Fruit fly (Drosophila melanogaster) Kc167 (cell line): ENCODE measurements around the gene CG5906.

Experiments
- Sin3A ChIP-seq: fragments of >200 bp; optimal IDR thresholded peaks from 2 replicates; lab custom pipeline; 2018; ENCODE audit warnings: missing external identifiers
- h ChIP-seq: fragments of >200 bp; optimal IDR thresholded peaks from 3 replicates; lab custom pipeline; 2018; ENCODE audit warnings: missing external identifiers
- ttk ChIP-seq: sonication (Bioruptor generic); optimal IDR thresholded peaks from 2 replicates; lab custom pipeline; 2017; ENCODE audit warnings: missing external identifiers

DNA sequence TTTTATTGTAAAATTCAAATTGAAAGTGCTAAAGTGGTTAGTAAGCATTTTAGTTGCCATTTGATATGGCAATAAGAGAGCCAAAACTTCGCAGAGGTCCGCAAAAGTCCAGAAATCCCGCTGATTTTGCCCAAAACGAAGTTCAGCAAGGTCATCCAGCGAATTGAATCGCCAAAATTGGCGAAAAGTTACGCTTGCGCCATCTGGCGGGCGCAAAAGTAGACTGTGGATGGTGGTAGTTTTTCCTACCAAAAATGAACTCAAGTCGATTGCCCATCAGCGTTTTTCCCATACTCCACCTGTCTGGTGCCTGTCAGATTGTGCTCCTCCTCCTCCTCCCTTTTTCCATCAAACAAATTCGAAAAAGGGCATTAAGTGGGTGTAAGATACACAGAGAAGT, 18.2 kb downstream of the CG5906 start:
- TF ChIP-seq ttk (lab: Kevin White, UChicago) (no peak), Sin3A (lab: Kevin White, UChicago) (no peak), h (lab: Kevin White, UChicago) (no peak)
